Fruit fly (Drosophila melanogaster) whole organism, embryonic: Measurements from ENCODE around the gene ND-39.
A peak's percentile ranks its signal among the peaks of the same experiment; 100 is the strongest.

ENCODE experiments used
- CG10431 ChIP-seq: fragments of 200-800 bp; sonication (Bioruptor generic); optimal IDR thresholded peaks from 3 replicates; lab custom pipeline; 2018; ENCODE audit warnings: missing biosample characterization, mild to moderate bottlenecking, missing genetic modification characterization
- CG11093 ChIP-seq: fragments of 200-800 bp; sonication (Bioruptor generic); IDR thresholded peaks from 3 replicates; pipeline ENCODE4 v1.3.6; 2022; ENCODE audit warnings: missing biosample characterization, missing genetic modification characterization
- CG11247 ChIP-seq: fragments of 200-800 bp; sonication (Bioruptor generic); IDR thresholded peaks from 2 replicates; pipeline ENCODE4 v1.3.6; 2022; ENCODE audit warnings: missing biosample characterization, missing genetic modification characterization
- CG12236 ChIP-seq: fragments of 200-800 bp; sonication (Bioruptor generic); optimal IDR thresholded peaks from 2 replicates; lab custom pipeline; 2016; ENCODE audit warnings: missing biosample characterization, missing genetic modification characterization
- CG12659 ChIP-seq: fragments of 200-800 bp; sonication (Bioruptor generic); optimal IDR thresholded peaks from 3 replicates; lab custom pipeline; 2017; ENCODE audit warnings: mild to moderate bottlenecking, missing biosample characterization, missing genetic modification reagents, missing genetic modification characterization
- CG13287 ChIP-seq: fragments of 200-800 bp; sonication (Bioruptor generic); IDR thresholded peaks from 2 replicates; pipeline ENCODE4 v1.3.6; 2022; ENCODE audit warnings: missing biosample characterization, missing genetic modification characterization; ENCODE audit not compliant: partially characterized antibody
- CG14965 ChIP-seq: fragments of 200-800 bp; sonication (Bioruptor generic); optimal IDR thresholded peaks from 2 replicates; lab custom pipeline; 2016; ENCODE audit warnings: missing biosample characterization, missing genetic modification characterization, borderline replicate concordance
- CG15011 ChIP-seq: fragments of 200-800 bp; sonication (Bioruptor generic); optimal IDR thresholded peaks from 3 replicates; lab custom pipeline; 2018; ENCODE audit warnings: missing biosample characterization, mild to moderate bottlenecking, missing genetic modification characterization
- CG1529 ChIP-seq: fragments of 200-800 bp; sonication (Bioruptor generic); optimal IDR thresholded peaks from 3 replicates; lab custom pipeline; 2018; ENCODE audit warnings: missing biosample characterization, missing genetic modification characterization
- CG17802 ChIP-seq: fragments of 200-800 bp; sonication (Bioruptor generic); optimal IDR thresholded peaks from 2 replicates; lab custom pipeline; 2018; ENCODE audit warnings: missing biosample characterization, mild to moderate bottlenecking, missing genetic modification characterization, moderate library complexity
- CG1792 ChIP-seq: fragments of 200-800 bp; sonication (Bioruptor generic); optimal IDR thresholded peaks from 2 replicates; lab custom pipeline; 2016; ENCODE audit warnings: missing biosample characterization, missing genetic modification characterization
- CG2199 ChIP-seq: fragments of 200-800 bp; sonication (Bioruptor generic); IDR thresholded peaks from 3 replicates; pipeline ENCODE4 v1.3.6; 2022; ENCODE audit warnings: missing biosample characterization, missing genetic modification characterization
- CG3065 ChIP-seq: fragments of 200-800 bp; sonication (Bioruptor generic); optimal IDR thresholded peaks from 2 replicates; lab custom pipeline; 2016; ENCODE audit warnings: missing biosample characterization, missing genetic modification characterization
- CG4360 ChIP-seq: fragments of 200-800 bp; sonication (Bioruptor generic); IDR thresholded peaks from 2 replicates; pipeline ENCODE4 v1.3.6; 2022; ENCODE audit warnings: missing biosample characterization, missing genetic modification characterization
- CG43689 ChIP-seq: fragments of 200-800 bp; sonication (Bioruptor generic); IDR thresholded peaks from 2 replicates; pipeline ENCODE4 v1.3.6; 2022; ENCODE audit warnings: missing biosample characterization, missing genetic modification characterization
- CG7987 ChIP-seq: fragments of 200-800 bp; sonication (Bioruptor generic); optimal IDR thresholded peaks from 2 replicates; lab custom pipeline; 2018; ENCODE audit warnings: missing biosample characterization, mild to moderate bottlenecking, missing genetic modification characterization, moderate library complexity
- CG8359 ChIP-seq: fragments of 200-800 bp; sonication (Bioruptor generic); optimal IDR thresholded peaks from 2 replicates; lab custom pipeline; 2017; ENCODE audit warnings: missing biosample characterization, mild to moderate bottlenecking, missing genetic modification characterization, borderline replicate concordance
- CG8388 ChIP-seq: fragments of 200-800 bp; sonication (Bioruptor generic); optimal IDR thresholded peaks from 2 replicates; lab custom pipeline; 2019; ENCODE audit warnings: missing biosample characterization, mild to moderate bottlenecking, missing genetic modification characterization, moderate library complexity
- CG9437 ChIP-seq: fragments of 200-800 bp; sonication (Bioruptor generic); optimal IDR thresholded peaks from 2 replicates; lab custom pipeline; 2018; ENCODE audit warnings: missing biosample characterization, mild to moderate bottlenecking, missing genetic modification characterization
- D19B ChIP-seq: fragments of 200-800 bp; sonication (Bioruptor generic); optimal IDR thresholded peaks from 2 replicates; lab custom pipeline; 2017; ENCODE audit warnings: missing biosample characterization, mild to moderate bottlenecking, missing genetic modification characterization
- HHEX ChIP-seq: fragments of 200-800 bp; sonication (Bioruptor generic); optimal IDR thresholded peaks from 3 replicates; lab custom pipeline; 2017; ENCODE audit warnings: missing biosample characterization, mild to moderate bottlenecking, missing genetic modification characterization, missing genetic modification reagents
- Hey ChIP-seq: fragments of 200-800 bp; sonication (Bioruptor generic); optimal IDR thresholded peaks from 3 replicates; lab custom pipeline; 2018; ENCODE audit warnings: missing biosample characterization, mild to moderate bottlenecking, missing genetic modification characterization
- Hmr ChIP-seq: fragments of 200-800 bp; sonication (Bioruptor generic); optimal IDR thresholded peaks from 3 replicates; lab custom pipeline; 2017; ENCODE audit warnings: mild to moderate bottlenecking, missing biosample characterization, missing genetic modification reagents, missing genetic modification characterization
- Nf-YB ChIP-seq: fragments of 200-800 bp; sonication (Bioruptor generic); optimal IDR thresholded peaks from 3 replicates; lab custom pipeline; 2019; ENCODE audit warnings: missing biosample characterization, mild to moderate bottlenecking, missing genetic modification characterization, moderate library complexity
- Rfx ChIP-seq: fragments of 200-800 bp; sonication (Bioruptor generic); IDR thresholded peaks from 2 replicates; pipeline ENCODE4 v1.3.6; 2022; ENCODE audit warnings: missing biosample characterization, missing genetic modification characterization
- Vsx1 ChIP-seq: fragments of 200-800 bp; sonication (Bioruptor generic); optimal IDR thresholded peaks from 2 replicates; lab custom pipeline; 2017; ENCODE audit warnings: missing biosample characterization, mild to moderate bottlenecking, missing genetic modification characterization, missing genetic modification reagents
- ac ChIP-seq: fragments of 200-800 bp; sonication (Bioruptor generic); optimal IDR thresholded peaks from 3 replicates; lab custom pipeline; 2017; ENCODE audit warnings: missing biosample characterization, mild to moderate bottlenecking, missing genetic modification characterization
- al ChIP-seq: fragments of 200-800 bp; sonication (Bioruptor generic); IDR thresholded peaks from 2 replicates; pipeline ENCODE4 v1.3.6; 2022; ENCODE audit warnings: missing biosample characterization, missing genetic modification characterization
- amos ChIP-seq: fragments of 200-800 bp; sonication (Bioruptor generic); IDR thresholded peaks from 2 replicates; pipeline ENCODE4 v1.3.6; 2022; ENCODE audit warnings: missing biosample characterization, missing genetic modification characterization; ENCODE audit not compliant: partially characterized antibody
- bbx ChIP-seq: fragments of 200-800 bp; sonication (Bioruptor generic); IDR thresholded peaks from 2 replicates; pipeline ENCODE4 v1.3.6; 2022; ENCODE audit warnings: missing biosample characterization, missing genetic modification characterization; ENCODE audit not compliant: partially characterized antibody
- cg ChIP-seq: fragments of 200-800 bp; sonication (Bioruptor generic); optimal IDR thresholded peaks from 3 replicates; lab custom pipeline; 2019; ENCODE audit warnings: missing biosample characterization, mild to moderate bottlenecking, missing genetic modification characterization, moderate library complexity
- crp ChIP-seq, 2 experiments: fragments of 200-800 bp; sonication (Bioruptor generic); optimal IDR thresholded peaks; 2 replicates in 1 of 2; 3 replicates in 1 of 2; lab custom pipeline; 2017; ENCODE audit warnings: missing biosample characterization in 2 of 2, missing genetic modification characterization in 2 of 2, mild to moderate bottlenecking in 1 of 2, moderate library complexity in 1 of 2
- dati ChIP-seq: fragments of 200-800 bp; sonication (Bioruptor generic); IDR thresholded peaks from 2 replicates; pipeline ENCODE4 v1.3.6; 2022; ENCODE audit warnings: missing biosample characterization, missing genetic modification characterization
- eyg ChIP-seq: fragments of 200-800 bp; sonication (Bioruptor generic); optimal IDR thresholded peaks from 3 replicates; lab custom pipeline; 2016; ENCODE audit warnings: missing biosample characterization, missing genetic modification characterization
- gcm2 ChIP-seq: fragments of 200-800 bp; sonication (Bioruptor generic); optimal IDR thresholded peaks from 2 replicates; lab custom pipeline; 2016; ENCODE audit warnings: missing biosample characterization, missing genetic modification characterization
- gem ChIP-seq: fragments of 200-800 bp; sonication (Bioruptor generic); optimal IDR thresholded peaks from 2 replicates; lab custom pipeline; 2019; ENCODE audit warnings: missing biosample characterization, mild to moderate bottlenecking, missing genetic modification characterization, moderate library complexity
- ham ChIP-seq: fragments of 200-800 bp; sonication (Bioruptor generic); IDR thresholded peaks from 2 replicates; pipeline ENCODE4 v1.3.6; 2022; ENCODE audit warnings: missing biosample characterization, missing genetic modification characterization
- nerfin-2 ChIP-seq: fragments of 200-800 bp; sonication (Bioruptor generic); IDR thresholded peaks from 2 replicates; pipeline ENCODE4 v1.3.6; 2022; ENCODE audit warnings: missing biosample characterization, missing genetic modification characterization; ENCODE audit not compliant: partially characterized antibody
- pan ChIP-seq, 4 experiments: fragments of >200 bp in 3 of 4; fragments of 200-800 bp in 1 of 4; sonication (Bioruptor generic) in 1 of 4; optimal IDR thresholded peaks in 3 of 4; IDR thresholded peaks in 1 of 4; 2 replicates each; pipeline versions ENCODE4 v1.3.6 to Lab custom; 2017 to 2022; ENCODE audit warnings: missing biosample characterization in 2 of 4, missing genetic modification characterization in 2 of 4, mixed read lengths in 1 of 4
- pita ChIP-seq: fragments of 200-800 bp; sonication (Bioruptor generic); optimal IDR thresholded peaks from 2 replicates; lab custom pipeline; 2017; ENCODE audit warnings: missing biosample characterization, mild to moderate bottlenecking, missing genetic modification characterization
- pros ChIP-seq: fragments of 200-800 bp; sonication (Bioruptor generic); optimal IDR thresholded peaks from 3 replicates; lab custom pipeline; 2019; ENCODE audit warnings: missing biosample characterization, mild to moderate bottlenecking, missing genetic modification characterization, moderate library complexity
- pzg ChIP-seq: fragments of 200-800 bp; sonication (Bioruptor generic); optimal IDR thresholded peaks from 3 replicates; lab custom pipeline; 2018; ENCODE audit warnings: missing biosample characterization, mild to moderate bottlenecking, missing genetic modification characterization, moderate library complexity
- rib ChIP-seq: fragments of 200-800 bp; sonication (Bioruptor generic); IDR thresholded peaks from 2 replicates; pipeline ENCODE4 v1.3.6; 2022; ENCODE audit warnings: missing biosample characterization, missing genetic modification characterization
- row ChIP-seq: fragments of 200-800 bp; sonication (Bioruptor generic); IDR thresholded peaks from 3 replicates; pipeline ENCODE4 v1.3.6; 2022; ENCODE audit warnings: missing biosample characterization, missing genetic modification characterization
- scrt ChIP-seq: fragments of 200-800 bp; sonication (Bioruptor generic); optimal IDR thresholded peaks from 2 replicates; lab custom pipeline; 2018; ENCODE audit warnings: missing biosample characterization, mild to moderate bottlenecking, missing genetic modification characterization, moderate library complexity
- trem ChIP-seq: fragments of 200-800 bp; optimal IDR thresholded peaks from 3 replicates; lab custom pipeline; 2019; ENCODE audit warnings: missing biosample characterization, mild to moderate bottlenecking, missing genetic modification characterization, moderate library complexity

ND-39 gene

dm6 chr3L:20491525-20492132, at the start of gene ND-39 (continued):
- TF ChIP-seq Hey (peak; percentile 7), bbx (GFP tag; lab: Robert Waterston, UW) (peak; percentile 36; the same call in 1 of the 2 replicates), Hmr (GFP tag; lab: Kevin White, UChicago) (peak; percentile 5), pzg (peak; percentile 53), CG2199 (GFP tag; lab: Robert Waterston, UW) (peak; percentile 90), row (peak; percentile 34; the same call in 1 of the 3 replicates)

dm6 chr3L:20442674-20443313, 49.1 kb upstream of the ND-39 start:
- no peak for TF ChIP-seq gcm2 (GFP tag; lab: Kevin White, UChicago)
- no peak for TF ChIP-seq CG11247
- no peak for TF ChIP-seq CG15011 (GFP tag; lab: Kevin White, UChicago)
- no peak for TF ChIP-seq gem (tag; lab: Kevin White, UChicago)
- no peak for TF ChIP-seq D19B (GFP tag; lab: Kevin White, UChicago)
- TF ChIP-seq CG43689 (GFP tag; lab: Robert Waterston, UW) = no peak
- TF ChIP-seq cg (GFP tag; lab: Kevin White, UChicago) = no peak
- TF ChIP-seq Vsx1 (GFP tag; lab: Kevin White, UChicago) = no peak
- peak; percentile 7; the same call in 1 of the 2 replicates for TF ChIP-seq CG13287 (GFP tag; lab: Robert Waterston, UW)
- no peak for TF ChIP-seq CG8359
- no peak for TF ChIP-seq pita (GFP tag; lab: Kevin White, UChicago)
- no peak for TF ChIP-seq rib
- no peak for TF ChIP-seq Rfx
- TF ChIP-seq pan (optimal IDR thresholded peaks at IDR 0.05; lab: Kevin White, UChicago) = no peak
- no peak for TF ChIP-seq pan (GFP tag; optimal IDR thresholded peaks at IDR 0.05 in 1 of 2, IDR thresholded peaks at IDR 0.05 in 1 of 2)
- no peak for TF ChIP-seq CG8388 (GFP tag; lab: Kevin White, UChicago)
- no peak for TF ChIP-seq CG1792
- no peak for TF ChIP-seq eyg (GFP tag; lab: Kevin White, UChicago)
- TF ChIP-seq CG7987 = no peak
- no peak for TF ChIP-seq dati
- no peak for TF ChIP-seq trem
- no peak for TF ChIP-seq CG11093 (GFP tag; lab: Robert Waterston, UW)
- TF ChIP-seq CG12236 (GFP tag; lab: Kevin White, UChicago) = no peak
- TF ChIP-seq CG12659 (GFP tag; lab: Kevin White, UChicago) = no peak
- peak; percentile 99 for TF ChIP-seq pros (GFP tag; lab: Kevin White, UChicago)
- TF ChIP-seq nerfin-2 = peak; percentile 52; the same call in 1 of the 2 replicates
- TF ChIP-seq crp (GFP tag; optimal IDR thresholded peaks at IDR 0.05; lab: Kevin White, UChicago) = no peak
- no peak for TF ChIP-seq al (GFP tag; lab: Robert Waterston, UW)
- no peak for TF ChIP-seq CG9437 (GFP tag; lab: Kevin White, UChicago)
- peak; percentile 47 for TF ChIP-seq scrt (GFP tag; lab: Kevin White, UChicago)
- no peak; the same call in 2 of the 3 replicates for TF ChIP-seq row
- no peak for TF ChIP-seq CG10431 (GFP tag; lab: Kevin White, UChicago)
- TF ChIP-seq ac = no peak
- no peak for TF ChIP-seq CG3065 (GFP tag; lab: Kevin White, UChicago)
- no peak for TF ChIP-seq CG14965
- no peak for TF ChIP-seq ham (GFP tag; lab: Robert Waterston, UW)
- TF ChIP-seq HHEX (GFP tag; lab: Kevin White, UChicago) = no peak
- TF ChIP-seq amos (GFP tag; lab: Robert Waterston, UW) = no peak; the same call in 1 of the 2 replicates
- TF ChIP-seq Nf-YB (GFP tag; lab: Kevin White, UChicago) = no peak
- TF ChIP-seq CG17802 (tag; lab: Kevin White, UChicago) = no peak
- TF ChIP-seq CG4360 (GFP tag; lab: Robert Waterston, UW) = 0 out of 2 replicates have a peak, but pooled peaks have one; percentile 26
- no peak for TF ChIP-seq CG1529 (GFP tag; lab: Kevin White, UChicago)
